Fruit fly (Drosophila melanogaster): ENCODE data around the gene vers.

DNA sequence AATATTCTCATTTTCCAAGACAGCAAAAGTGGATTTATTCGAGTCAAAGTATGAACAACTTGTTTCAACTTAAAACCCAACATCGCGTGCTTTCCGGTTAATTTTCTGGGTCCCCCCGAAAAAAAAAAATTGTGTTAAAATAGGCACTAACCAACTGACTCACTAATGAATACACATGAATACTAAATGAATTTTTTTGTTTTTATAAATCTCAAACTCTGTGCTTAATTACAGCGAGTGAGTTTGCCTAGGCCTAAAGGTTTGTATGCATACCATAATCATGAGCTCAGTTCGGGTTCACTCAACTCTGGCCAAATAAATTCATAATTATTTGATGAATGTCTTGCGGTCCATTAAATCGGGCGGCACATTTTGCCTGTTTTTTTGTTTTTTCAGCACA is 8.5 kb upstream of the vers start:
- TF ChIP-seq CG5204 (GFP tag; optimal IDR thresholded peaks at IDR 0.05) (no peak), toe (GFP tag; optimal IDR thresholded peaks at IDR 0.05) (no peak), cic (GFP tag; optimal IDR thresholded peaks at IDR 0.05) (no peak), ovo (GFP tag; optimal IDR thresholded peaks at IDR 0.05) (no peak)

Data from whole organism, adult.